Worm (Caenorhabditis elegans) whole organism, midembryonic: Measurements from ENCODE around the gene R11G1.11.

Experiments
- T22C8.4 ChIP-seq: fragments of 200-800 bp; sonication (Bioruptor generic); IDR thresholded peaks from 2 replicates; pipeline ENCODE4 v1.3.6; 2022; ENCODE audit warnings: missing genetic modification characterization, missing compliant biosample characterization
- cog-1 ChIP-seq: sonication (generic microtip); optimal IDR thresholded peaks from 2 replicates; lab custom pipeline; 2016; ENCODE audit warnings: missing genetic modification characterization, missing compliant biosample characterization
- flt-1 ChIP-seq: fragments of 200-800 bp; sonication (Bioruptor generic); IDR thresholded peaks from 2 replicates; pipeline ENCODE4 v1.3.6; 2022; ENCODE audit warnings: missing genetic modification characterization, missing compliant biosample characterization
- med-1 ChIP-seq: sonication (generic microtip); optimal IDR thresholded peaks from 2 replicates; lab custom pipeline; 2017; ENCODE audit warnings: missing genetic modification characterization, mild to moderate bottlenecking, missing compliant biosample characterization, antibody characterized with exemption, missing genetic modification reagents; ENCODE audit not compliant: insufficient read depth
- ztf-29 ChIP-seq: fragments of 200-800 bp; sonication (Bioruptor generic); IDR thresholded peaks from 2 replicates; pipeline ENCODE4 v1.3.6; 2022; ENCODE audit warnings: missing genetic modification reagents, missing genetic modification characterization, missing compliant biosample characterization

DNA sequence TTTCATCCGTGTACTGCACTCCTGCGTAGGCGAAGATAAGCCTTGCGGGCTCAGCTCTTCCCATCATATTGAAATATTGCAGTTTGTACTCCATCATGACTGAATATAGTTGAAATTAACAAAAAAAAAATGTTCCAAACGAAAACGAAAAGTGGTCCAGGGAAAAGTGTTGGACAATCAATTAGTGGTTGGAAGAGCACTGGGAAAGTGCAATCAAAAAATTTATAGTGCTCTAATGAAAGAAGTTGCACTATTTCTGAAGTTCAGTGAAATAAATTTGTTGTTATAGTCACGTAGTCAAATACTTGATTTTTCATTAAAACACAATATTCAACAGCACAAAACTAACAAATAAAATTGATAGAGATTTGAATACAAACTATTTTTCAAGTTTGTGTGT, 21.1 kb upstream of the R11G1.11 start, which contains the start of gene gst-11:
- TF ChIP-seq T22C8.4 (no peak), cog-1 (tag; lab: Kevin White, UChicago) (no peak), flt-1 (GFP tag; lab: Robert Waterston, UW) (no peak), med-1 (GFP tag; lab: Kevin White, UChicago) (no peak), ztf-29 (GFP tag; lab: Robert Waterston, UW) (no peak)
